Fruit fly (Drosophila melanogaster) whole organism, embryonic: ENCODE data around the gene mtsh.
A peak's percentile ranks its signal among the peaks of the same experiment; 100 is the strongest.

Experiments used
- Abd-B ChIP-seq: fragments of 200-800 bp; sonication (Bioruptor generic); optimal IDR thresholded peaks from 2 replicates; lab custom pipeline; 2018; ENCODE audit warnings: missing biosample characterization, mild to moderate bottlenecking, missing genetic modification characterization, moderate library complexity
- Atf6 ChIP-seq: fragments of 200-800 bp; sonication (Bioruptor generic); IDR thresholded peaks from 2 replicates; pipeline ENCODE4 v1.3.6; 2022; ENCODE audit warnings: missing biosample characterization, missing genetic modification characterization
- CG10959 ChIP-seq: fragments of 200-800 bp; sonication (Bioruptor generic); IDR thresholded peaks from 2 replicates; pipeline ENCODE4 v1.3.6; 2022; ENCODE audit warnings: missing biosample characterization, missing genetic modification characterization
- CG11504 ChIP-seq: fragments of 200-800 bp; sonication (Bioruptor generic); optimal IDR thresholded peaks from 3 replicates; lab custom pipeline; 2019; ENCODE audit warnings: missing biosample characterization, mild to moderate bottlenecking, missing genetic modification characterization, moderate library complexity
- CG12219 ChIP-seq: fragments of 200-800 bp; sonication (Bioruptor generic); optimal IDR thresholded peaks from 3 replicates; lab custom pipeline; 2018; ENCODE audit warnings: missing biosample characterization, mild to moderate bottlenecking, missing genetic modification characterization
- CG15269 ChIP-seq: fragments of 200-800 bp; sonication (Bioruptor generic); optimal IDR thresholded peaks from 2 replicates; lab custom pipeline; 2018; ENCODE audit warnings: missing biosample characterization, mild to moderate bottlenecking, missing genetic modification characterization, moderate library complexity
- CG17361 ChIP-seq: fragments of 200-800 bp; sonication (Bioruptor generic); IDR thresholded peaks from 3 replicates; pipeline ENCODE4 v1.3.6; 2022; ENCODE audit warnings: missing biosample characterization, missing genetic modification characterization
- CG17385 ChIP-seq: fragments of 200-800 bp; sonication (Bioruptor generic); optimal IDR thresholded peaks from 3 replicates; lab custom pipeline; 2018; ENCODE audit warnings: missing biosample characterization, mild to moderate bottlenecking, missing genetic modification characterization
- CG1832 ChIP-seq: fragments of 200-800 bp; sonication (Bioruptor generic); optimal IDR thresholded peaks from 2 replicates; lab custom pipeline; 2017; ENCODE audit warnings: missing biosample characterization, mild to moderate bottlenecking, missing genetic modification characterization, inconsistent platforms
- CG18599 ChIP-seq: fragments of 200-800 bp; sonication (Bioruptor generic); optimal IDR thresholded peaks from 3 replicates; lab custom pipeline; 2017; ENCODE audit warnings: missing biosample characterization, missing genetic modification characterization, mild to moderate bottlenecking, moderate library complexity, missing genetic modification reagents
- CG30403 ChIP-seq: fragments of 200-800 bp; sonication (Bioruptor generic); optimal IDR thresholded peaks from 3 replicates; lab custom pipeline; 2016; ENCODE audit warnings: missing biosample characterization, missing genetic modification characterization
- CG3407 ChIP-seq: fragments of 200-800 bp; sonication (Bioruptor generic); optimal IDR thresholded peaks from 2 replicates; lab custom pipeline; 2018; ENCODE audit warnings: missing biosample characterization, mild to moderate bottlenecking, missing genetic modification characterization
- CG3726 ChIP-seq: fragments of 200-800 bp; sonication (Bioruptor generic); IDR thresholded peaks from 3 replicates; pipeline ENCODE4, ENCODE4 v1.3.6; 2022; ENCODE audit warnings: missing biosample characterization, missing genetic modification characterization
- CG4730 ChIP-seq: fragments of 200-800 bp; sonication (Bioruptor generic); IDR thresholded peaks from 2 replicates; pipeline ENCODE4 v1.3.6; 2022; ENCODE audit warnings: missing biosample characterization, missing genetic modification characterization
- CG5180 ChIP-seq: fragments of 200-800 bp; sonication (Bioruptor generic); optimal IDR thresholded peaks from 3 replicates; lab custom pipeline; 2017; ENCODE audit warnings: missing biosample characterization, missing genetic modification characterization, mild to moderate bottlenecking, moderate library complexity, missing genetic modification reagents
- CG5953 ChIP-seq: fragments of 200-800 bp; sonication (Bioruptor generic); IDR thresholded peaks from 2 replicates; pipeline ENCODE4 v1.3.6; 2022; ENCODE audit warnings: missing biosample characterization, missing genetic modification characterization
- CG6654 ChIP-seq: fragments of 200-800 bp; sonication (Bioruptor generic); optimal IDR thresholded peaks from 2 replicates; lab custom pipeline; 2017; ENCODE audit warnings: missing biosample characterization, mild to moderate bottlenecking, missing genetic modification characterization
- CG7745 ChIP-seq: fragments of 200-800 bp; sonication (Bioruptor generic); optimal IDR thresholded peaks from 2 replicates; lab custom pipeline; 2018; ENCODE audit warnings: missing biosample characterization, mild to moderate bottlenecking, missing genetic modification characterization, moderate library complexity
- CG8388 ChIP-seq: fragments of 200-800 bp; sonication (Bioruptor generic); optimal IDR thresholded peaks from 2 replicates; lab custom pipeline; 2019; ENCODE audit warnings: missing biosample characterization, mild to moderate bottlenecking, missing genetic modification characterization, moderate library complexity
- CG9437 ChIP-seq: fragments of 200-800 bp; sonication (Bioruptor generic); optimal IDR thresholded peaks from 2 replicates; lab custom pipeline; 2018; ENCODE audit warnings: missing biosample characterization, mild to moderate bottlenecking, missing genetic modification characterization
- CHES-1-like ChIP-seq: fragments of 200-800 bp; sonication (Bioruptor generic); optimal IDR thresholded peaks from 2 replicates; lab custom pipeline; 2016; ENCODE audit warnings: missing biosample characterization, missing genetic modification characterization
- CrebB ChIP-seq: fragments of 200-800 bp; sonication (Bioruptor generic); optimal IDR thresholded peaks from 3 replicates; lab custom pipeline; 2018; ENCODE audit warnings: missing biosample characterization, mild to moderate bottlenecking, missing genetic modification characterization
- E2f2 ChIP-seq: fragments of 200-800 bp; sonication (Bioruptor generic); IDR thresholded peaks from 2 replicates; pipeline ENCODE4 v1.3.6; 2022; ENCODE audit warnings: missing biosample characterization, missing genetic modification characterization
- Hey ChIP-seq: fragments of 200-800 bp; sonication (Bioruptor generic); optimal IDR thresholded peaks from 3 replicates; lab custom pipeline; 2018; ENCODE audit warnings: missing biosample characterization, mild to moderate bottlenecking, missing genetic modification characterization
- Kr ChIP-seq: fragments of 200-800 bp; sonication (Bioruptor generic); optimal IDR thresholded peaks from 2 replicates; lab custom pipeline; 2017; ENCODE audit warnings: missing biosample characterization, mild to moderate bottlenecking, missing genetic modification characterization
- Mad ChIP-seq: fragments of 200-800 bp; sonication (Bioruptor generic); optimal IDR thresholded peaks from 2 replicates; lab custom pipeline; 2016; ENCODE audit warnings: missing biosample characterization, missing genetic modification characterization
- NFAT ChIP-seq: fragments of 200-800 bp; sonication (Bioruptor generic); IDR thresholded peaks from 2 replicates; pipeline ENCODE4 v1.3.6; 2022; ENCODE audit warnings: missing biosample characterization, missing genetic modification characterization
- ap ChIP-seq: fragments of 200-800 bp; sonication (Bioruptor generic); IDR thresholded peaks from 2 replicates; pipeline ENCODE4 v1.3.6; 2022; ENCODE audit warnings: missing biosample characterization, missing genetic modification characterization
- btn ChIP-seq: fragments of 200-800 bp; sonication (Bioruptor generic); optimal IDR thresholded peaks from 2 replicates; lab custom pipeline; 2016; ENCODE audit warnings: missing biosample characterization, missing genetic modification characterization
- cad ChIP-seq: fragments of >200 bp; optimal IDR thresholded peaks from 2 replicates; lab custom pipeline; 2017; ENCODE audit warnings: missing biosample characterization, missing genetic modification characterization
- cato ChIP-seq: fragments of 200-800 bp; sonication (Bioruptor generic); optimal IDR thresholded peaks from 2 replicates; lab custom pipeline; 2016; ENCODE audit warnings: missing biosample characterization, missing genetic modification characterization, borderline replicate concordance
- gem ChIP-seq: fragments of 200-800 bp; sonication (Bioruptor generic); optimal IDR thresholded peaks from 2 replicates; lab custom pipeline; 2019; ENCODE audit warnings: missing biosample characterization, mild to moderate bottlenecking, missing genetic modification characterization, moderate library complexity
- jing ChIP-seq: fragments of 200-800 bp; sonication (Bioruptor generic); optimal IDR thresholded peaks from 2 replicates; lab custom pipeline; 2018; ENCODE audit warnings: missing biosample characterization, mild to moderate bottlenecking, missing genetic modification characterization
- ken ChIP-seq: fragments of 200-800 bp; sonication (Bioruptor generic); IDR thresholded peaks from 3 replicates; pipeline ENCODE4 v1.3.6; 2022; ENCODE audit warnings: missing biosample characterization, missing genetic modification characterization
- lmd ChIP-seq: fragments of 200-800 bp; sonication (Bioruptor generic); IDR thresholded peaks from 2 replicates; pipeline ENCODE4 v1.3.6; 2022; ENCODE audit warnings: missing biosample characterization, missing genetic modification characterization
- maf-S ChIP-seq: fragments of 200-800 bp; sonication (Bioruptor generic); optimal IDR thresholded peaks from 2 replicates; lab custom pipeline; 2016; ENCODE audit warnings: missing biosample characterization, missing genetic modification characterization
- mld ChIP-seq: fragments of 200-800 bp; sonication (Bioruptor generic); IDR thresholded peaks from 3 replicates; pipeline ENCODE4 v1.3.6; 2022; ENCODE audit warnings: missing biosample characterization, missing genetic modification characterization; ENCODE audit not compliant: partially characterized antibody
- oc ChIP-seq: fragments of 200-800 bp; sonication (Bioruptor generic); optimal IDR thresholded peaks from 2 replicates; lab custom pipeline; 2018; ENCODE audit warnings: missing biosample characterization, mild to moderate bottlenecking, missing genetic modification characterization, moderate library complexity
- phol ChIP-seq: fragments of 200-800 bp; sonication (Bioruptor generic); optimal IDR thresholded peaks from 3 replicates; lab custom pipeline; 2018; ENCODE audit warnings: missing biosample characterization, mild to moderate bottlenecking, missing genetic modification characterization, moderate library complexity
- pnt ChIP-seq: fragments of 200-800 bp; sonication (Bioruptor generic); optimal IDR thresholded peaks from 3 replicates; lab custom pipeline; 2016; ENCODE audit warnings: missing biosample characterization, missing genetic modification characterization
- row ChIP-seq: fragments of 200-800 bp; sonication (Bioruptor generic); IDR thresholded peaks from 3 replicates; pipeline ENCODE4 v1.3.6; 2022; ENCODE audit warnings: missing biosample characterization, missing genetic modification characterization
- scrt ChIP-seq: fragments of 200-800 bp; sonication (Bioruptor generic); optimal IDR thresholded peaks from 2 replicates; lab custom pipeline; 2018; ENCODE audit warnings: missing biosample characterization, mild to moderate bottlenecking, missing genetic modification characterization, moderate library complexity
- sima ChIP-seq: fragments of 200-800 bp; sonication (Bioruptor generic); optimal IDR thresholded peaks from 2 replicates; lab custom pipeline; 2016; ENCODE audit warnings: missing biosample characterization, missing genetic modification characterization
- sqz ChIP-seq: fragments of 200-800 bp; sonication (Bioruptor generic); optimal IDR thresholded peaks from 3 replicates; lab custom pipeline; 2018; ENCODE audit warnings: missing biosample characterization, mild to moderate bottlenecking, missing genetic modification characterization
- tap ChIP-seq: fragments of 200-800 bp; optimal IDR thresholded peaks from 3 replicates; lab custom pipeline; 2019; ENCODE audit warnings: missing biosample characterization, mild to moderate bottlenecking, missing genetic modification characterization, moderate library complexity
- tin ChIP-seq: fragments of 200-800 bp; sonication (Bioruptor generic); optimal IDR thresholded peaks from 3 replicates; lab custom pipeline; 2016; ENCODE audit warnings: missing biosample characterization, missing genetic modification characterization
- trem ChIP-seq: fragments of 200-800 bp; optimal IDR thresholded peaks from 3 replicates; lab custom pipeline; 2019; ENCODE audit warnings: missing biosample characterization, mild to moderate bottlenecking, missing genetic modification characterization, moderate library complexity
- ttk ChIP-seq: fragments of 200-800 bp; sonication (Bioruptor generic); IDR thresholded peaks from 2 replicates; pipeline ENCODE4 v2.1.2; 2022; ENCODE audit warnings: missing biosample characterization, missing genetic modification characterization
- vfl ChIP-seq: fragments of 200-800 bp; sonication (Bioruptor generic); optimal IDR thresholded peaks from 2 replicates; lab custom pipeline; 2016; ENCODE audit warnings: missing biosample characterization, missing genetic modification characterization

mtsh gene

DNA sequence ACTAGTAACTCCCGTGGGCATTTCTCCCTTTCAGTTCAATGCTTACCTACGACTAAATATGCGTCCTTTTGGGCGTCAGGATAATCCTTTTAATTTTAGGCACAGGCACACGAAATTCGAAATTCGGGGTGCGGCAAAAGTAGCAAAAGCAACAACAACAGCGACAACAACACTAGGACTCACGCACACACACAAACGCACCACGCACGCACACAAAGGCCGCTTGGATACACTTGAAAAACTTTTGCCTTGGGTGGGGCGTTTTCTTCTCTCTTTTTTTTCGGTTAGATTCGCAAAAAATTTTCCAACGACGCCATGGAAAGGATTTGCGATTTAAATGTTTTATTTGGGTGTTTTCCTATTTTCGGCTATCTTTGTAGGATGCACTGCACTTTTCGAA, 23.3 kb downstream of the mtsh start (continued):
- TF ChIP-seq CG7745 (tag; lab: Kevin White, UChicago) (peak; percentile 14), CG5953 (GFP tag; lab: Robert Waterston, UW) (no peak), CrebB (tag; lab: Kevin White, UChicago) (no peak), sima (GFP tag; lab: Kevin White, UChicago) (no peak), E2f2 (no peak), NFAT (GFP tag; lab: Robert Waterston, UW) (0 out of 2 replicates have a peak, but pooled peaks have one; percentile 9), Atf6 (GFP tag; lab: Robert Waterston, UW) (0 out of 2 replicates have a peak, but pooled peaks have one; percentile 23), btn (GFP tag; lab: Kevin White, UChicago) (no peak), vfl (GFP tag; lab: Kevin White, UChicago) (no peak), Hey (tag; lab: Kevin White, UChicago) (no peak), tin (GFP tag; lab: Kevin White, UChicago) (no peak), ken (GFP tag; lab: Robert Waterston, UW) (no peak), trem (tag; lab: Kevin White, UChicago) (no peak), CG10959 (GFP tag; lab: Robert Waterston, UW) (no peak), cad (no peak), jing (GFP tag; lab: Kevin White, UChicago) (no peak), sqz (GFP tag; lab: Kevin White, UChicago) (peak; percentile 33), CG9437 (GFP tag; lab: Kevin White, UChicago) (no peak), lmd (no peak), scrt (GFP tag; lab: Kevin White, UChicago) (no peak), gem (tag; lab: Kevin White, UChicago) (peak; percentile 5), row (GFP tag; lab: Robert Waterston, UW) (peak; percentile 25; the same call in 1 of the 3 replicates), CG3726 (no peak), CG17385 (GFP tag; lab: Kevin White, UChicago) (no peak), CG15269 (tag; lab: Kevin White, UChicago) (no peak), CG8388 (GFP tag; lab: Kevin White, UChicago) (no peak), CG3407 (GFP tag; lab: Kevin White, UChicago) (no peak), cato (GFP tag; lab: Kevin White, UChicago) (no peak), CHES-1-like (GFP tag; lab: Kevin White, UChicago) (no peak), Mad (GFP tag; lab: Kevin White, UChicago) (no peak), CG30403 (GFP tag; lab: Kevin White, UChicago) (no peak), pnt (GFP tag; lab: Kevin White, UChicago) (no peak), tap (tag; lab: Kevin White, UChicago) (no peak), phol (tag; lab: Kevin White, UChicago) (no peak), Abd-B (GFP tag; lab: Kevin White, UChicago) (no peak), CG4730 (GFP tag; lab: Robert Waterston, UW) (no peak), CG1832 (no peak), ap (GFP tag; lab: Robert Waterston, UW) (no peak), CG17361 (no peak), mld (GFP tag; lab: Robert Waterston, UW) (no peak), maf-S (GFP tag; lab: Kevin White, UChicago) (no peak), CG5180 (GFP tag; lab: Kevin White, UChicago) (no peak), CG11504 (tag; lab: Kevin White, UChicago) (no peak), CG6654 (GFP tag; lab: Kevin White, UChicago) (no peak), Kr (GFP tag; lab: Kevin White, UChicago) (no peak), ttk (GFP tag; lab: Robert Waterston, UW) (no peak), oc (peak; percentile 22), CG18599 (GFP tag; lab: Kevin White, UChicago) (peak; percentile 16), CG12219 (GFP tag; lab: Kevin White, UChicago) (no peak)
